Worm (Caenorhabditis elegans) whole organism, young adult: ENCODE results near the gene patr-1.
"Not testable (repeated sequence)": the region's sequence is repeated elsewhere in the genome, so short reads cannot be mapped to it uniquely, and the experiment has no call there.

Source experiments
- B0019.2 ChIP-seq: fragments of 200-800 bp; sonication (Bioruptor generic); conservative IDR thresholded peaks from 2 replicates; pipeline ENCODE4 v1.3.6; 2022; ENCODE audit warnings: missing genetic modification reagents, missing genetic modification characterization, missing compliant biosample characterization
- B0035.1 ChIP-seq: sonication (generic microtip); optimal IDR thresholded peaks from 2 replicates; lab custom pipeline; 2016; ENCODE audit warnings: missing genetic modification characterization, mild to moderate bottlenecking, missing compliant biosample characterization, missing genotype, missing genetic modification reagents
- Y79H2A.3 ChIP-seq: fragments of 200-800 bp; sonication (Bioruptor generic); conservative IDR thresholded peaks from 2 replicates; pipeline ENCODE4 v1.3.6; 2022; ENCODE audit warnings: missing genetic modification reagents, missing genetic modification characterization, missing compliant biosample characterization
- egl-18 ChIP-seq: fragments of 200-800 bp; sonication (Bioruptor generic); IDR thresholded peaks from 2 replicates; pipeline ENCODE4 v1.3.6; 2022; ENCODE audit warnings: missing genetic modification reagents, missing genetic modification characterization, missing compliant biosample characterization
- hrde-1 ChIP-seq: sonication (generic microtip); optimal IDR thresholded peaks from 2 replicates; lab custom pipeline; 2016; ENCODE audit warnings: missing genetic modification characterization, mild to moderate bottlenecking, missing compliant biosample characterization, moderate library complexity, missing genotype, missing genetic modification reagents, borderline replicate concordance
- nhr-90 ChIP-seq: sonication (generic microtip); optimal IDR thresholded peaks from 2 replicates; lab custom pipeline; 2016; ENCODE audit warnings: missing genotype, mild to moderate bottlenecking, missing genetic modification characterization, missing compliant biosample characterization
- pha-4 ChIP-seq: fragments of 150-350 bp; sonication (generic microtip); optimal IDR thresholded peaks from 2 replicates; lab custom pipeline; 2014; ENCODE audit warnings: missing biosample characterization, missing genetic modification reagents, missing genetic modification characterization
- sdz-38 ChIP-seq: sonication (generic microtip); optimal IDR thresholded peaks from 2 replicates; lab custom pipeline; 2016; ENCODE audit warnings: missing genotype, missing genetic modification characterization, missing compliant biosample characterization
- snpc-3.4 ChIP-seq: sonication (generic microtip); optimal IDR thresholded peaks from 2 replicates; lab custom pipeline; 2017; ENCODE audit warnings: missing genetic modification characterization, mild to moderate bottlenecking, missing compliant biosample characterization, antibody characterized with exemption, moderate library complexity, missing genotype, missing genetic modification reagents

ce11 chrII:11824673-11825072, 46.9 kb upstream of the patr-1 start:
- TF ChIP-seq Y79H2A.3 (GFP tag; lab: Robert Waterston, UW); B0019.2 (GFP tag; lab: Robert Waterston, UW); egl-18 (GFP tag; lab: Robert Waterston, UW); nhr-90 (tag; lab: Kevin White, UChicago); snpc-3.4 (tag; lab: Kevin White, UChicago); pha-4 (tag; lab: Kevin White, UChicago); hrde-1 (tag; lab: Kevin White, UChicago); B0035.1 (tag; lab: Kevin White, UChicago); sdz-38 (tag; lab: Kevin White, UChicago): not testable (repeated sequence)
